Worm (Caenorhabditis elegans) whole organism, L1 larva: ENCODE results near the gene ZK6.6.

Experiments
- C04F5.9 ChIP-seq: sonication (generic microtip); optimal IDR thresholded peaks from 2 replicates; lab custom pipeline; 2016; ENCODE audit warnings: missing genetic modification characterization, missing compliant biosample characterization
- C16A3.4 ChIP-seq: fragments of 150-350 bp; optimal IDR thresholded peaks from 2 replicates; lab custom pipeline; 2014; ENCODE audit warnings: missing biosample characterization, missing genetic modification characterization
- Y116A8C.19 ChIP-seq: sonication (generic microtip); optimal IDR thresholded peaks from 2 replicates; lab custom pipeline; 2016; ENCODE audit warnings: missing compliant biosample characterization, missing genetic modification characterization, borderline replicate concordance
- aha-1 ChIP-seq: fragments of 150-350 bp; optimal IDR thresholded peaks from 2 replicates; lab custom pipeline; 2014; ENCODE audit warnings: missing biosample characterization, missing genetic modification characterization
- alr-1 ChIP-seq: fragments of 200-800 bp; sonication (Bioruptor generic); optimal IDR thresholded peaks from 2 replicates; lab custom pipeline; 2018; ENCODE audit warnings: borderline replicate concordance, mild to moderate bottlenecking, missing genetic modification characterization, missing compliant biosample characterization
- ama-1 ChIP-seq: fragments of 150-350 bp; optimal IDR thresholded peaks from 2 replicates; lab custom pipeline; 2014
- blmp-1 ChIP-seq: fragments of 150-350 bp; optimal IDR thresholded peaks from 2 replicates; lab custom pipeline; 2014; ENCODE audit warnings: missing biosample characterization, missing genetic modification characterization
- ceh-63 ChIP-seq: fragments of 200-800 bp; sonication (Bioruptor generic); optimal IDR thresholded peaks from 2 replicates; lab custom pipeline; 2018; ENCODE audit warnings: mild to moderate bottlenecking, missing genetic modification characterization, missing compliant biosample characterization
- ceh-88 ChIP-seq: fragments of 200-800 bp; sonication (Bioruptor generic); IDR thresholded peaks from 2 replicates; pipeline ENCODE4 v1.3.6; 2022; ENCODE audit warnings: missing genetic modification characterization, missing compliant biosample characterization
- ceh-90 ChIP-seq: sonication (generic microtip); optimal IDR thresholded peaks from 2 replicates; lab custom pipeline; 2016; ENCODE audit warnings: missing genetic modification characterization, missing compliant biosample characterization
- ces-1 ChIP-seq: fragments of 150-350 bp; optimal IDR thresholded peaks from 2 replicates; lab custom pipeline; 2014; ENCODE audit warnings: missing biosample characterization, missing genetic modification reagents, missing genetic modification characterization
- dpl-1 ChIP-seq, 3 experiments: fragments of 150-350 bp in 2 of 3; sonication (generic microtip) in 1 of 3; optimal IDR thresholded peaks; 2 replicates each; lab custom pipeline; 2014 to 2017; ENCODE audit warnings: missing biosample characterization in 3 of 3, missing genetic modification characterization in 3 of 3, missing genetic modification reagents in 3 of 3
- egl-27 ChIP-seq, 2 experiments: fragments of 150-350 bp in 1 of 2; sonication (generic microtip); optimal IDR thresholded peaks; 3 replicates each; lab custom pipeline; 2017 to 2018; ENCODE audit warnings: missing biosample characterization in 2 of 2, missing genetic modification characterization in 2 of 2, missing genetic modification reagents in 2 of 2
- elt-2 ChIP-seq: sonication (generic microtip); optimal IDR thresholded peaks from 2 replicates; lab custom pipeline; 2016; ENCODE audit warnings: missing genetic modification characterization, mild to moderate bottlenecking, inconsistent platforms, missing compliant biosample characterization, missing genetic modification reagents
- ets-5 ChIP-seq: fragments of 200-800 bp; sonication (Bioruptor generic); IDR thresholded peaks from 2 replicates; pipeline ENCODE4 v1.3.6; 2022; ENCODE audit warnings: missing genetic modification characterization, missing compliant biosample characterization
- fkh-4 ChIP-seq: sonication (generic microtip); optimal IDR thresholded peaks from 2 replicates; lab custom pipeline; 2016; ENCODE audit warnings: missing compliant biosample characterization, missing genetic modification characterization, borderline replicate concordance
- fkh-8 ChIP-seq: sonication (generic microtip); optimal IDR thresholded peaks from 2 replicates; lab custom pipeline; 2016; ENCODE audit warnings: mild to moderate bottlenecking, missing genetic modification characterization, missing compliant biosample characterization
- grh-1 ChIP-seq: fragments of 200-800 bp; sonication (Bioruptor generic); IDR thresholded peaks from 2 replicates; pipeline ENCODE4 v1.3.6; 2022; ENCODE audit warnings: missing genetic modification reagents, missing genetic modification characterization, missing compliant biosample characterization
- hlh-17 ChIP-seq: fragments of 200-800 bp; sonication (Bioruptor generic); optimal IDR thresholded peaks from 2 replicates; lab custom pipeline; 2018; ENCODE audit warnings: missing genetic modification characterization, mild to moderate bottlenecking, missing compliant biosample characterization, moderate library complexity, borderline replicate concordance
- hlh-4 ChIP-seq: sonication (generic microtip); optimal IDR thresholded peaks from 2 replicates; lab custom pipeline; 2016; ENCODE audit warnings: mild to moderate bottlenecking, missing genetic modification characterization, missing compliant biosample characterization
- hpl-2 ChIP-seq: fragments of 150-350 bp; optimal IDR thresholded peaks from 2 replicates; lab custom pipeline; 2014; ENCODE audit warnings: missing biosample characterization, missing genetic modification reagents, missing genetic modification characterization
- lin-13 ChIP-seq: fragments of 150-350 bp; optimal IDR thresholded peaks from 2 replicates; lab custom pipeline; 2014; ENCODE audit warnings: missing biosample characterization, missing genetic modification reagents, missing genetic modification characterization
- lin-39 ChIP-seq: fragments of 150-350 bp; optimal IDR thresholded peaks from 2 replicates; lab custom pipeline; 2014; ENCODE audit warnings: missing biosample characterization, missing genetic modification reagents, missing genetic modification characterization
- mab-9 ChIP-seq: fragments of 200-800 bp; sonication (Bioruptor generic); IDR thresholded peaks from 2 replicates; pipeline ENCODE4 v1.3.6; 2022; ENCODE audit warnings: missing genetic modification reagents, missing genetic modification characterization, missing compliant biosample characterization
- mdl-1 ChIP-seq, 2 experiments: fragments of 150-350 bp; optimal IDR thresholded peaks; 2 replicates each; lab custom pipeline; 2014 to 2017; ENCODE audit warnings: missing biosample characterization in 2 of 2, missing genetic modification characterization in 2 of 2, inconsistent platforms in 1 of 2
- nhr-19 ChIP-seq: fragments of 200-800 bp; sonication (Bioruptor generic); conservative IDR thresholded peaks from 2 replicates; pipeline ENCODE4 v1.3.6; 2022; ENCODE audit warnings: missing genetic modification characterization, missing compliant biosample characterization
- nhr-20 ChIP-seq: sonication (generic microtip); optimal IDR thresholded peaks from 2 replicates; lab custom pipeline; 2016; ENCODE audit warnings: mild to moderate bottlenecking, missing genetic modification characterization, missing compliant biosample characterization
- nhr-77 ChIP-seq: fragments of 150-350 bp; optimal IDR thresholded peaks from 2 replicates; lab custom pipeline; 2014; ENCODE audit warnings: missing biosample characterization, missing genetic modification characterization
- nhr-85 ChIP-seq: sonication (generic microtip); peaks from one replicate; lab custom pipeline; 2016; ENCODE audit warnings: missing genetic modification characterization, inconsistent platforms, missing compliant biosample characterization
- nhr-90 ChIP-seq: sonication (generic microtip); optimal IDR thresholded peaks from 2 replicates; lab custom pipeline; 2016; ENCODE audit warnings: mild to moderate bottlenecking, missing genetic modification characterization, missing compliant biosample characterization; ENCODE audit not compliant: poor library complexity
- pax-3 ChIP-seq: fragments of 200-800 bp; sonication (Bioruptor generic); optimal IDR thresholded peaks from 2 replicates; lab custom pipeline; 2018; ENCODE audit warnings: mild to moderate bottlenecking, missing genetic modification characterization, moderate library complexity, missing compliant biosample characterization
- pqm-1 ChIP-seq: sonication (generic microtip); optimal IDR thresholded peaks from 3 replicates; lab custom pipeline; 2017; ENCODE audit warnings: missing biosample characterization, missing genetic modification characterization
- rnt-1 ChIP-seq: sonication (generic microtip); optimal IDR thresholded peaks from 2 replicates; lab custom pipeline; 2016; ENCODE audit warnings: mild to moderate bottlenecking, missing genetic modification characterization, moderate library complexity, missing compliant biosample characterization
- skn-1 ChIP-seq: fragments of 150-350 bp; optimal IDR thresholded peaks from 2 replicates; lab custom pipeline; 2014; ENCODE audit warnings: missing biosample characterization, missing genetic modification characterization
- snu-23 ChIP-seq: sonication (generic microtip); optimal IDR thresholded peaks from 2 replicates; lab custom pipeline; 2016; ENCODE audit warnings: missing genetic modification characterization, missing compliant biosample characterization
- tbx-2 ChIP-seq: sonication (generic microtip); optimal IDR thresholded peaks from 2 replicates; lab custom pipeline; 2016; ENCODE audit warnings: missing genetic modification characterization, missing compliant biosample characterization
- unc-62 ChIP-seq: fragments of 150-350 bp; optimal IDR thresholded peaks from 2 replicates; lab custom pipeline; 2014; ENCODE audit warnings: missing biosample characterization, missing genetic modification reagents, missing genetic modification characterization
- unc-86 ChIP-seq: sonication (generic microtip); optimal IDR thresholded peaks from 2 replicates; lab custom pipeline; 2016; ENCODE audit warnings: missing genetic modification characterization, missing compliant biosample characterization

The ZK6.6 gene

ce11 chrV:388397-388796 lies at the start of gene ZK6.6:
TSS of gene ZK6.6 (plus strand) at chrV:388697.
- TF ChIP-seq grh-1 = no peak
- TF ChIP-seq elt-2 = no peak
- no peak for TF ChIP-seq fkh-8 (tag; lab: Kevin White, UChicago)
- TF ChIP-seq lin-13 = no peak
- TF ChIP-seq ceh-63 (GFP tag; lab: Kevin White, UChicago) = no peak
- no peak for TF ChIP-seq hpl-2 (GFP tag; lab: Kevin White, UChicago)
- no peak for TF ChIP-seq ceh-88

ce11 chrV:342346-342745 lies 46.2 kb upstream of the ZK6.6 start:
- TF ChIP-seq skn-1 (no peak), nhr-85 (tag; lab: Kevin White, UChicago) (no peak), C16A3.4 (tag; lab: Kevin White, UChicago) (no peak), hlh-4 (peak; percentile 78), unc-86 (tag; lab: Kevin White, UChicago) (no peak), ets-5 (GFP tag; lab: Robert Waterston, UW) (no peak)

- TF ChIP-seq nhr-20 (no peak), hlh-17 (GFP tag; lab: Kevin White, UChicago) (no peak), hpl-2 (GFP tag; lab: Kevin White, UChicago) (no peak), snu-23 (GFP tag; lab: Kevin White, UChicago) (no peak), pax-3 (tag; lab: Kevin White, UChicago) (no peak), nhr-19 (GFP tag; lab: Robert Waterston, UW) (no peak), lin-39 (tag; lab: Kevin White, UChicago) (no peak), mab-9 (no peak), ces-1 (no peak), rnt-1 (tag; lab: Kevin White, UChicago) (no peak)
Observed at ce11 chrV:343128-343527, 45.4 kb upstream of the ZK6.6 start, which contains the start of gene wago-10. TSS of gene wago-10 (plus strand) at chrV:343428.

ce11 chrV:343546-343945 lies 45.0 kb upstream of the ZK6.6 start:
- TF ChIP-seq pqm-1 (tag; lab: Kevin White, UChicago) = no peak
- no peak for TF ChIP-seq hpl-2 (GFP tag; lab: Kevin White, UChicago)
- no peak for TF ChIP-seq blmp-1 (tag; lab: Kevin White, UChicago)
- no peak for TF ChIP-seq ama-1 (lab: Kevin White, UChicago)
- TF ChIP-seq egl-27 (tag; optimal IDR thresholded peaks at IDR 0.05; lab: Kevin White, UChicago) = no peak
- TF ChIP-seq mdl-1 (tag; optimal IDR thresholded peaks at IDR 0.05; lab: Kevin White, UChicago) = no peak
- TF ChIP-seq nhr-90 (tag; lab: Kevin White, UChicago) = no peak
- TF ChIP-seq nhr-85 (tag; lab: Kevin White, UChicago) = peak; percentile 6
- TF ChIP-seq, all 84 proteins: peak for 1

ce11 chrV:346005-346404 lies 42.5 kb upstream of the ZK6.6 start:
- no peak for TF ChIP-seq ets-5 (GFP tag; lab: Robert Waterston, UW)
- no peak for TF ChIP-seq ceh-90 (tag; lab: Kevin White, UChicago)
- no peak for TF ChIP-seq nhr-19 (GFP tag; lab: Robert Waterston, UW)
- no peak for TF ChIP-seq mdl-1 (tag; optimal IDR thresholded peaks at IDR 0.05; lab: Kevin White, UChicago)
- TF ChIP-seq grh-1 = no peak
- TF ChIP-seq lin-13 = no peak
- TF ChIP-seq Y116A8C.19 (tag; lab: Kevin White, UChicago) = no peak
- TF ChIP-seq unc-62 (GFP tag; lab: Kevin White, UChicago) = no peak
- TF ChIP-seq C04F5.9 (tag; lab: Kevin White, UChicago) = no peak
- TF ChIP-seq pax-3 (tag; lab: Kevin White, UChicago) = no peak
- no peak for TF ChIP-seq alr-1 (tag; lab: Kevin White, UChicago)
- no peak for TF ChIP-seq aha-1 (tag; lab: Kevin White, UChicago)
- TF ChIP-seq pqm-1 (tag; lab: Kevin White, UChicago) = no peak
- no peak for TF ChIP-seq fkh-4 (tag; lab: Kevin White, UChicago)
- TF ChIP-seq nhr-77 (tag; lab: Kevin White, UChicago) = no peak
- no peak for TF ChIP-seq dpl-1 (GFP tag; optimal IDR thresholded peaks at IDR 0.05; lab: Kevin White, UChicago)
- TF ChIP-seq tbx-2 = no peak
